Fruit fly (Drosophila melanogaster) whole organism, prepupa: ENCODE data around the gene CG4080.

ENCODE experiments used
- Blimp-1 ChIP-seq: fragments of 200-800 bp; sonication (Bioruptor generic); optimal IDR thresholded peaks from 3 replicates; lab custom pipeline; 2017; ENCODE audit warnings: missing biosample characterization, missing genetic modification characterization, mild to moderate bottlenecking, moderate library complexity, missing genetic modification reagents
- CG10669 ChIP-seq: fragments of 200-800 bp; sonication (Bioruptor generic); optimal IDR thresholded peaks from 3 replicates; lab custom pipeline; 2018; ENCODE audit warnings: missing biosample characterization, mild to moderate bottlenecking, missing genetic modification characterization, moderate library complexity
- CG11762 ChIP-seq: fragments of 200-800 bp; sonication (Bioruptor generic); optimal IDR thresholded peaks from 3 replicates; lab custom pipeline; 2016; ENCODE audit warnings: missing biosample characterization, missing genetic modification characterization; ENCODE audit not compliant: insufficient read depth
- CG11902 ChIP-seq: fragments of 200-800 bp; sonication (Bioruptor generic); optimal IDR thresholded peaks from 3 replicates; lab custom pipeline; 2016; ENCODE audit warnings: missing biosample characterization, missing genetic modification characterization
- CG15336 ChIP-seq: fragments of 200-800 bp; sonication (Bioruptor generic); IDR thresholded peaks from 2 replicates; pipeline ENCODE4 v1.3.6; 2022; ENCODE audit warnings: missing biosample characterization, missing genetic modification characterization
- CG1621 ChIP-seq: fragments of 200-800 bp; sonication (Bioruptor generic); optimal IDR thresholded peaks from 3 replicates; lab custom pipeline; 2018; ENCODE audit warnings: missing biosample characterization, mild to moderate bottlenecking, missing genetic modification characterization
- CG16779 ChIP-seq: fragments of 200-800 bp; sonication (Bioruptor generic); optimal IDR thresholded peaks from 3 replicates; lab custom pipeline; 2017; ENCODE audit warnings: missing biosample characterization, mild to moderate bottlenecking, missing genetic modification characterization
- CG3032 ChIP-seq: fragments of 200-800 bp; optimal IDR thresholded peaks from 2 replicates; lab custom pipeline; 2019; ENCODE audit warnings: missing biosample characterization, mild to moderate bottlenecking, missing genetic modification characterization, moderate library complexity
- CG31627 ChIP-seq: fragments of 200-800 bp; sonication (Bioruptor generic); optimal IDR thresholded peaks from 3 replicates; lab custom pipeline; 2016; ENCODE audit warnings: missing biosample characterization, missing genetic modification characterization
- CG32006 ChIP-seq: fragments of 200-800 bp; sonication (Bioruptor generic); optimal IDR thresholded peaks from 3 replicates; lab custom pipeline; 2017; ENCODE audit warnings: missing biosample characterization, mild to moderate bottlenecking, missing genetic modification characterization
- CG34406 ChIP-seq: fragments of 200-800 bp; sonication (Bioruptor generic); optimal IDR thresholded peaks from 3 replicates; lab custom pipeline; 2016; ENCODE audit warnings: missing biosample characterization, missing genetic modification characterization
- CG3919 ChIP-seq: fragments of 200-800 bp; sonication (Bioruptor generic); optimal IDR thresholded peaks from 3 replicates; lab custom pipeline; 2016; ENCODE audit warnings: missing biosample characterization, missing genetic modification characterization
- CG6163 ChIP-seq: fragments of 200-800 bp; sonication (Bioruptor generic); IDR thresholded peaks from 3 replicates; pipeline ENCODE4 v1.3.6; 2022; ENCODE audit warnings: missing biosample characterization, missing genetic modification characterization
- CG6276 ChIP-seq: fragments of 200-800 bp; sonication (Bioruptor generic); optimal IDR thresholded peaks from 2 replicates; lab custom pipeline; 2017; ENCODE audit warnings: missing biosample characterization, mild to moderate bottlenecking, missing genetic modification characterization
- CG6808 ChIP-seq: fragments of 200-800 bp; sonication (Bioruptor generic); optimal IDR thresholded peaks from 3 replicates; lab custom pipeline; 2017; ENCODE audit warnings: missing biosample characterization, missing genetic modification characterization, mild to moderate bottlenecking, moderate library complexity, missing genetic modification reagents
- CG6854 ChIP-seq: fragments of 200-800 bp; sonication (Bioruptor generic); optimal IDR thresholded peaks from 2 replicates; lab custom pipeline; 2017; ENCODE audit warnings: missing biosample characterization, mild to moderate bottlenecking, missing genetic modification characterization
- CG7368 ChIP-seq: fragments of 200-800 bp; sonication (Bioruptor generic); optimal IDR thresholded peaks from 3 replicates; lab custom pipeline; 2016; ENCODE audit warnings: missing biosample characterization, missing genetic modification characterization
- CG8319 ChIP-seq: fragments of 200-800 bp; sonication (Bioruptor generic); optimal IDR thresholded peaks from 3 replicates; lab custom pipeline; 2016; ENCODE audit warnings: missing biosample characterization, missing genetic modification characterization
- CG8632 ChIP-seq: fragments of 200-800 bp; sonication (Bioruptor generic); optimal IDR thresholded peaks from 3 replicates; lab custom pipeline; 2016; ENCODE audit warnings: missing biosample characterization, missing genetic modification characterization
- CG9139 ChIP-seq: fragments of 200-800 bp; sonication (Bioruptor generic); optimal IDR thresholded peaks from 3 replicates; lab custom pipeline; 2017; ENCODE audit warnings: missing biosample characterization, mild to moderate bottlenecking, missing genetic modification characterization
- Eip75B ChIP-seq: fragments of 200-800 bp; sonication (Bioruptor generic); optimal IDR thresholded peaks from 3 replicates; lab custom pipeline; 2016; ENCODE audit warnings: missing biosample characterization, missing genetic modification characterization
- Eip93F ChIP-seq: fragments of 200-800 bp; sonication (Bioruptor generic); optimal IDR thresholded peaks from 2 replicates; lab custom pipeline; 2016; ENCODE audit warnings: missing biosample characterization, mild to moderate bottlenecking, missing genetic modification characterization
- Ets21C ChIP-seq: fragments of 200-800 bp; sonication (Bioruptor generic); optimal IDR thresholded peaks from 3 replicates; lab custom pipeline; 2016; ENCODE audit warnings: missing biosample characterization, missing genetic modification characterization
- Ets96B ChIP-seq: fragments of 200-800 bp; optimal IDR thresholded peaks from 2 replicates; lab custom pipeline; 2019; ENCODE audit warnings: missing biosample characterization, mild to moderate bottlenecking, missing genetic modification characterization, moderate library complexity
- Gug ChIP-seq: fragments of 200-800 bp; sonication (Bioruptor generic); IDR thresholded peaks from 2 replicates; pipeline ENCODE4 v1.3.6; 2022; ENCODE audit warnings: missing biosample characterization, missing genetic modification characterization
- Hr38 ChIP-seq: sonication (Bioruptor generic); optimal IDR thresholded peaks from 2 replicates; lab custom pipeline; 2016; ENCODE audit warnings: missing biosample characterization, missing genetic modification characterization
- Hr39 ChIP-seq: fragments of 200-800 bp; sonication (Bioruptor generic); optimal IDR thresholded peaks from 2 replicates; lab custom pipeline; 2016; ENCODE audit warnings: missing biosample characterization, missing genetic modification characterization
- Hr4 ChIP-seq: fragments of 200-800 bp; sonication (Bioruptor generic); optimal IDR thresholded peaks from 3 replicates; lab custom pipeline; 2016; ENCODE audit warnings: missing biosample characterization, missing genetic modification characterization
- Lpt ChIP-seq: fragments of 200-800 bp; sonication (Bioruptor generic); optimal IDR thresholded peaks from 3 replicates; lab custom pipeline; 2016; ENCODE audit warnings: missing biosample characterization, missing genetic modification characterization
- Met ChIP-seq: fragments of 200-800 bp; sonication (Bioruptor generic); optimal IDR thresholded peaks from 3 replicates; lab custom pipeline; 2016; ENCODE audit warnings: missing biosample characterization, missing genetic modification characterization
- OdsH ChIP-seq: fragments of 200-800 bp; sonication (Bioruptor generic); optimal IDR thresholded peaks from 3 replicates; lab custom pipeline; 2016; ENCODE audit warnings: missing biosample characterization, missing genetic modification characterization
- Sox102F ChIP-seq: fragments of 200-800 bp; sonication (Bioruptor generic); optimal IDR thresholded peaks from 2 replicates; lab custom pipeline; 2016; ENCODE audit warnings: missing biosample characterization, mild to moderate bottlenecking, missing genetic modification characterization
- Sox15 ChIP-seq: fragments of 200-800 bp; sonication (Bioruptor generic); optimal IDR thresholded peaks from 3 replicates; lab custom pipeline; 2016; ENCODE audit warnings: missing biosample characterization, missing genetic modification characterization
- acj6 ChIP-seq: fragments of 200-800 bp; sonication (Bioruptor generic); optimal IDR thresholded peaks from 3 replicates; lab custom pipeline; 2016; ENCODE audit warnings: missing biosample characterization, missing genetic modification characterization
- cyc ChIP-seq: fragments of 200-800 bp; sonication (Bioruptor generic); optimal IDR thresholded peaks from 3 replicates; lab custom pipeline; 2016; ENCODE audit warnings: missing biosample characterization, missing genetic modification characterization
- dsx ChIP-seq: fragments of 200-800 bp; optimal IDR thresholded peaks from 3 replicates; lab custom pipeline; 2019; ENCODE audit warnings: missing biosample characterization, mild to moderate bottlenecking, missing genetic modification characterization, moderate library complexity; ENCODE audit not compliant: poor library complexity, severe bottlenecking
- eg ChIP-seq: fragments of 200-800 bp; sonication (Bioruptor generic); IDR thresholded peaks from 3 replicates; pipeline ENCODE4 v1.3.6; 2022; ENCODE audit warnings: missing biosample characterization, missing genetic modification characterization
- fd59A ChIP-seq: fragments of 200-800 bp; sonication (Bioruptor generic); optimal IDR thresholded peaks from 2 replicates; lab custom pipeline; 2017; ENCODE audit warnings: missing biosample characterization, mild to moderate bottlenecking, missing genetic modification characterization, missing genetic modification reagents
- fd85E ChIP-seq: fragments of 200-800 bp; sonication (Bioruptor generic); optimal IDR thresholded peaks from 3 replicates; lab custom pipeline; 2016; ENCODE audit warnings: missing biosample characterization, missing genetic modification characterization
- fkh ChIP-seq: fragments of 200-800 bp; sonication (Bioruptor generic); optimal IDR thresholded peaks from 3 replicates; lab custom pipeline; 2017; ENCODE audit warnings: missing biosample characterization, mild to moderate bottlenecking, missing genetic modification characterization, moderate library complexity
- lz ChIP-seq: fragments of 200-800 bp; sonication (Bioruptor generic); optimal IDR thresholded peaks from 3 replicates; lab custom pipeline; 2016; ENCODE audit warnings: missing biosample characterization, missing genetic modification characterization
- pdm3 ChIP-seq: fragments of 200-800 bp; sonication (Bioruptor generic); optimal IDR thresholded peaks from 3 replicates; lab custom pipeline; 2016; ENCODE audit warnings: missing biosample characterization, missing genetic modification characterization
- salr ChIP-seq, 2 experiments: fragments of 200-800 bp; sonication (Bioruptor generic); optimal IDR thresholded peaks; 3 replicates each; lab custom pipeline; 2016 to 2018; ENCODE audit warnings: missing biosample characterization in 2 of 2, missing genetic modification characterization in 2 of 2, mild to moderate bottlenecking in 1 of 2
- ss ChIP-seq, 2 experiments: fragments of 200-800 bp; sonication (Bioruptor generic); optimal IDR thresholded peaks; 2 replicates in 1 of 2; 3 replicates in 1 of 2; lab custom pipeline; 2017 to 2018; ENCODE audit warnings: mild to moderate bottlenecking in 2 of 2, missing biosample characterization in 2 of 2, missing genetic modification characterization in 2 of 2, moderate library complexity in 1 of 2
- svp ChIP-seq: fragments of 200-800 bp; sonication (Bioruptor generic); peaks from one replicate; lab custom pipeline; 2016; ENCODE audit warnings: missing biosample characterization, missing genetic modification characterization
- topi ChIP-seq: fragments of 200-800 bp; sonication (Bioruptor generic); optimal IDR thresholded peaks from 3 replicates; lab custom pipeline; 2016; ENCODE audit warnings: missing biosample characterization, missing genetic modification characterization
- vri ChIP-seq: fragments of 200-800 bp; sonication (Bioruptor generic); optimal IDR thresholded peaks from 3 replicates; lab custom pipeline; 2016; ENCODE audit warnings: missing biosample characterization, mild to moderate bottlenecking, missing genetic modification characterization

CG4080 gene

DNA sequence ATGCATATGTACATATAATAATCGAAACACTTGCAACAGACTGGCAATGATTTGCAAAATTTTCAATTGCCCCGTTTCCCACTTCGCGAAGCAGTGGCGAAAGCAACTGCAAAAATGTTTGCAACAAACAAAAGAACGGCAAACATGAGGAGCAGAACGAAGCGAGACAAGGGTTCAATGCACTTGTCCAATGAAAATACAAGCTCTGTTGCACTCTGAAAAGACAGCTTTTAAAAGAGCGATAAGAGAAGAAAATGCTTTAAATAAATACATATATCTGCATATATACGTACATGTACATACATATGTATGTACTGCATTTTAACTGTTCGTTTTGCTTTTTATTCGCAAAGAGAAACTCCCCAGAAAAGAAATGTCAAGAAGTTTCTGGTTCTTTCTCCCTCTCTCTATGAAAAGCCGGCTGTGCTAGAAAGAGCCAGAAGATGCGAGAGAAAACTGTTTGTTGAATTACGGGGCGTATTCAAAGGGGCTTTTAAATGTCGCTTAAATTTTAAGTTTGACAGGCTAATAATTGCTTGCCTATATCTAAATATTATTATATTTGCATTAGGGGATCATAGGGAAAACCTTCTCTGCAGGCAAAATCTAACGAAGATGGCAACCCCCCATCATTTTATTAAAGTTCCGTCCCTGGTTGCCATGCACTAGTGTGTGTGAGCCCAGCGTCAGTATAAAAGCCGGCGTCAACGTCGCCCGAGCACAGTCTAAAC is 15.5 kb downstream of the CG4080 start, which contains the start of gene Hsp27 (continued):
- TF ChIP-seq CG32006 (GFP tag; lab: Kevin White, UChicago) (peak; percentile 100), eg (GFP tag; lab: Robert Waterston, UW) (peak; percentile 100), CG6854 (GFP tag; lab: Kevin White, UChicago) (peak; percentile 100), CG11762 (GFP tag; lab: Kevin White, UChicago) (peak; percentile 100), Eip93F (GFP tag; lab: Kevin White, UChicago) (peak; percentile 100), cyc (peak; percentile 100), CG3919 (peak; percentile 100), OdsH (GFP tag; lab: Kevin White, UChicago) (peak; percentile 100), salr (GFP tag; optimal IDR thresholded peaks at IDR 0.05; lab: Kevin White, UChicago) (peak; percentile 99 to 100), acj6 (peak; percentile 100), fd59A (peak; percentile 99), fd85E (GFP tag; lab: Kevin White, UChicago) (peak; percentile 99), Hr4 (GFP tag; lab: Kevin White, UChicago) (peak; percentile 100), Lpt (GFP tag; lab: Kevin White, UChicago) (peak; percentile 100), CG3032 (tag; lab: Kevin White, UChicago) (peak; percentile 100), Ets21C (GFP tag; lab: Kevin White, UChicago) (peak; percentile 99), Sox15 (GFP tag; lab: Kevin White, UChicago) (peak; percentile 99), lz (peak; percentile 100), Met (peak; percentile 100), CG8319 (peak; percentile 100), Gug (GFP tag; lab: Robert Waterston, UW) (peak; percentile 100), Hr38 (GFP tag; lab: Kevin White, UChicago) (peak; percentile 70), vri (peak; percentile 99), CG16779 (tag; lab: Kevin White, UChicago) (peak; percentile 99), CG11902 (GFP tag; lab: Kevin White, UChicago) (peak; percentile 100), fkh (GFP tag; lab: Kevin White, UChicago) (peak; percentile 98), CG9139 (peak; percentile 99), CG6163 (GFP tag; lab: Robert Waterston, UW) (peak; percentile 100), CG31627 (peak; percentile 99), CG6276 (GFP tag; lab: Kevin White, UChicago) (peak; percentile 100), CG1621 (peak; percentile 99)
- TF ChIP-seq, all 60 proteins: peak for 60

DNA sequence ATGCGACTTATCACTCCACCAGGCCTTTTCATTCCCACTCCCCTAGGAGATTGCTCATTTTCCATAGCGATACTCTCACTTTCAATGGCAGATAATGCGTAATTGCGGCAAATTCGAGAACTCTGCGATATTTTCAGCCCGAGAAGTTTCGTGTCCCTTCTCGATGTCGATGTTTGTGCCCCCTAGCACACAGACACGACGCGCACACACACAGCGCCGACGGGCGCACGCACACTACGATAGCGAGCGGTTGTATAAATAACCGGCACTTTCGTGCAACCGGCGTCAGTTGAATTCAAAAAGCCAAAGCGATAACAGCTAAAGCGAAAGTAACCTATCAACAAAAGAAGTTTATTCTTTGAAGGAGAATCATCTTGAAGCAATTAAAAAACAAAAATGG is 17.4 kb downstream of the CG4080 start, which contains the start of gene Hsp23:
TSS of gene Hsp23 (plus strand) at position 281 of the 400 bp plus-strand sequence.
- TF ChIP-seq CG11902 (GFP tag; lab: Kevin White, UChicago) (no peak), CG7368 (GFP tag; lab: Kevin White, UChicago) (peak; percentile 18), Gug (GFP tag; lab: Robert Waterston, UW) (no peak), topi (GFP tag; lab: Kevin White, UChicago) (peak; percentile 30), OdsH (GFP tag; lab: Kevin White, UChicago) (peak; percentile 12), vri (peak; percentile 57), dsx (GFP tag; lab: Kevin White, UChicago) (peak; percentile 33), CG9139 (peak; percentile 66), CG11762 (GFP tag; lab: Kevin White, UChicago) (no peak), svp (GFP tag; lab: Kevin White, UChicago) (peak; percentile 91), CG3919 (peak; percentile 37), Eip93F (GFP tag; lab: Kevin White, UChicago) (peak; percentile 77), CG8632 (no peak), ss (GFP tag; optimal IDR thresholded peaks at IDR 0.05; lab: Kevin White, UChicago) (peak; percentile 64 to 71), CG6163 (GFP tag; lab: Robert Waterston, UW) (peak; percentile 17; the same call in 2 of the 3 replicates), Blimp-1 (peak; percentile 92), Sox102F (peak; percentile 43), CG34406 (GFP tag; lab: Kevin White, UChicago) (no peak), fkh (GFP tag; lab: Kevin White, UChicago) (no peak), Hr39 (GFP tag; lab: Kevin White, UChicago) (no peak), CG15336 (GFP tag; lab: Robert Waterston, UW) (peak; percentile 41; the same call in 1 of the 2 replicates), CG10669 (peak; percentile 35), Ets21C (GFP tag; lab: Kevin White, UChicago) (no peak), pdm3 (no peak), Eip75B (GFP tag; lab: Kevin White, UChicago) (peak; percentile 65), CG6854 (GFP tag; lab: Kevin White, UChicago) (peak; percentile 52), CG1621 (peak; percentile 13), CG16779 (tag; lab: Kevin White, UChicago) (no peak), Ets96B (tag; lab: Kevin White, UChicago) (peak; percentile 12), cyc (peak; percentile 1), CG6808 (GFP tag; lab: Kevin White, UChicago) (peak; percentile 61)
